Worm (Caenorhabditis elegans) whole organism, L3 larva: ENCODE data around the gene cyp-34A8.

Experiments used
- R02D3.7 ChIP-seq: fragments of 150-350 bp; optimal IDR thresholded peaks from 2 replicates; lab custom pipeline; 2014; ENCODE audit warnings: missing biosample characterization, missing genetic modification characterization
- ama-1 ChIP-seq: fragments of 150-350 bp; optimal IDR thresholded peaks from 2 replicates; lab custom pipeline; 2018
- ceh-16 ChIP-seq: sonication (generic microtip); optimal IDR thresholded peaks from 2 replicates; lab custom pipeline; 2017; ENCODE audit warnings: missing biosample characterization, missing genetic modification characterization
- ceh-9 ChIP-seq: sonication (generic microtip); optimal IDR thresholded peaks from 2 replicates; lab custom pipeline; 2018; ENCODE audit warnings: missing biosample characterization, missing genetic modification characterization
- daf-12 ChIP-seq: fragments of 150-350 bp; optimal IDR thresholded peaks from 2 replicates; lab custom pipeline; 2014; ENCODE audit warnings: missing biosample characterization, missing genetic modification reagents, missing genetic modification characterization
- egl-27 ChIP-seq: sonication (generic microtip); optimal IDR thresholded peaks from 4 replicates; lab custom pipeline; 2017; ENCODE audit warnings: missing biosample characterization, missing genetic modification reagents, missing genetic modification characterization
- egl-5 ChIP-seq: fragments of 150-350 bp; optimal IDR thresholded peaks from 2 replicates; lab custom pipeline; 2017; ENCODE audit warnings: missing biosample characterization, missing genetic modification reagents, missing genetic modification characterization, inconsistent platforms
- elt-2 ChIP-seq: sonication (generic microtip); optimal IDR thresholded peaks from 2 replicates; lab custom pipeline; 2016; ENCODE audit warnings: missing genetic modification reagents, mild to moderate bottlenecking, missing genetic modification characterization, missing compliant biosample characterization
- elt-3 ChIP-seq, 3 experiments: fragments of 150-350 bp in 1 of 3; sonication (generic microtip) in 2 of 3; optimal IDR thresholded peaks; 2 replicates in 2 of 3; 4 replicates in 1 of 3; lab custom pipeline; 2014 to 2017; ENCODE audit warnings: missing biosample characterization in 3 of 3, missing genetic modification characterization in 3 of 3
- eor-1 ChIP-seq, 2 experiments: fragments of 150-350 bp; optimal IDR thresholded peaks; 2 replicates each; lab custom pipeline; 2014 to 2018; ENCODE audit warnings: missing biosample characterization in 2 of 2, missing genetic modification characterization in 2 of 2
- fkh-10 ChIP-seq: sonication (generic microtip); optimal IDR thresholded peaks from 2 replicates; lab custom pipeline; 2017; ENCODE audit warnings: missing biosample characterization, missing genetic modification reagents, missing genetic modification characterization
- fkh-2 ChIP-seq: fragments of 150-350 bp; optimal IDR thresholded peaks from 2 replicates; lab custom pipeline; 2014; ENCODE audit warnings: missing biosample characterization, missing genetic modification reagents, missing genetic modification characterization
- hmg-11 ChIP-seq: sonication (generic microtip); optimal IDR thresholded peaks from 2 replicates; lab custom pipeline; 2016; ENCODE audit warnings: missing genetic modification characterization, missing compliant biosample characterization
- jun-1 ChIP-seq: fragments of 150-350 bp; optimal IDR thresholded peaks from 2 replicates; lab custom pipeline; 2014; ENCODE audit warnings: missing biosample characterization, missing genetic modification reagents, missing genetic modification characterization
- lin-15B ChIP-seq: fragments of 150-350 bp; optimal IDR thresholded peaks from 2 replicates; lab custom pipeline; 2014; ENCODE audit warnings: missing biosample characterization, missing genetic modification characterization
- mdl-1 ChIP-seq: fragments of 150-350 bp; optimal IDR thresholded peaks from 2 replicates; lab custom pipeline; 2014; ENCODE audit warnings: missing biosample characterization, missing genetic modification characterization
- nfya-1 ChIP-seq: sonication (generic microtip); optimal IDR thresholded peaks from 2 replicates; lab custom pipeline; 2017; ENCODE audit warnings: missing genetic modification characterization, mild to moderate bottlenecking, missing compliant biosample characterization, antibody characterized with exemption, moderate library complexity; ENCODE audit not compliant: insufficient read depth
- nhr-12 ChIP-seq: fragments of 150-350 bp; optimal IDR thresholded peaks from 2 replicates; lab custom pipeline; 2014; ENCODE audit warnings: missing biosample characterization, missing genetic modification characterization
- nhr-23 ChIP-seq: fragments of 150-350 bp; optimal IDR thresholded peaks from 2 replicates; lab custom pipeline; 2014; ENCODE audit warnings: missing biosample characterization, missing genetic modification reagents, missing genetic modification characterization
- nhr-237 ChIP-seq: fragments of 150-350 bp; optimal IDR thresholded peaks from 2 replicates; lab custom pipeline; 2014; ENCODE audit warnings: missing biosample characterization, missing genetic modification characterization
- nhr-25 ChIP-seq: sonication (generic microtip); optimal IDR thresholded peaks from 2 replicates; lab custom pipeline; 2017; ENCODE audit warnings: missing biosample characterization, missing genetic modification characterization
- nhr-28 ChIP-seq: fragments of 150-350 bp; optimal IDR thresholded peaks from 2 replicates; lab custom pipeline; 2014; ENCODE audit warnings: missing biosample characterization, missing genetic modification characterization
- nhr-43 ChIP-seq: sonication (generic microtip); optimal IDR thresholded peaks from 2 replicates; lab custom pipeline; 2016; ENCODE audit warnings: mild to moderate bottlenecking, missing genetic modification characterization, missing compliant biosample characterization; ENCODE audit not compliant: poor library complexity, severe bottlenecking
- nhr-67 ChIP-seq: fragments of 150-350 bp; optimal IDR thresholded peaks from 2 replicates; lab custom pipeline; 2014; ENCODE audit warnings: missing biosample characterization, missing genetic modification characterization
- nhr-76 ChIP-seq: fragments of 150-350 bp; sonication (generic microtip); optimal IDR thresholded peaks from 5 replicates; lab custom pipeline; 2014; ENCODE audit warnings: missing biosample characterization, missing genetic modification characterization
- nhr-77 ChIP-seq: fragments of 150-350 bp; optimal IDR thresholded peaks from 2 replicates; lab custom pipeline; 2014; ENCODE audit warnings: missing biosample characterization, missing genetic modification characterization
- pha-4 ChIP-seq: fragments of 150-350 bp; optimal IDR thresholded peaks from 2 replicates; lab custom pipeline; 2014; ENCODE audit warnings: missing biosample characterization, missing genetic modification reagents, missing genetic modification characterization
- pqm-1 ChIP-seq: fragments of 150-350 bp; optimal IDR thresholded peaks from 2 replicates; lab custom pipeline; 2017; ENCODE audit warnings: missing biosample characterization, missing genetic modification characterization, inconsistent platforms
- snpc-4 ChIP-seq: fragments of 150-350 bp; optimal IDR thresholded peaks from 2 replicates; lab custom pipeline; 2014; ENCODE audit warnings: missing biosample characterization, missing genetic modification characterization
- tbx-2 ChIP-seq: sonication (generic microtip); optimal IDR thresholded peaks from 2 replicates; lab custom pipeline; 2016; ENCODE audit warnings: mild to moderate bottlenecking, missing genetic modification characterization, missing compliant biosample characterization
- unc-39 ChIP-seq: sonication (generic microtip); optimal IDR thresholded peaks from 4 replicates; lab custom pipeline; 2017; ENCODE audit warnings: missing biosample characterization, missing genetic modification characterization
- unc-62 ChIP-seq: fragments of 150-350 bp; sonication (generic microtip); optimal IDR thresholded peaks from 4 replicates; lab custom pipeline; 2014; ENCODE audit warnings: missing biosample characterization, missing genetic modification reagents, missing genetic modification characterization
- zag-1 ChIP-seq: fragments of 150-350 bp; optimal IDR thresholded peaks from 2 replicates; lab custom pipeline; 2014; ENCODE audit warnings: missing biosample characterization, missing genetic modification characterization
- ztf-11 ChIP-seq: fragments of 150-350 bp; optimal IDR thresholded peaks from 2 replicates; lab custom pipeline; 2014; ENCODE audit warnings: missing biosample characterization, missing genetic modification characterization
- ztf-4 ChIP-seq: fragments of 150-350 bp; optimal IDR thresholded peaks from 2 replicates; lab custom pipeline; 2014; ENCODE audit warnings: missing biosample characterization, missing genetic modification characterization

cyp-34A8 gene

DNA sequence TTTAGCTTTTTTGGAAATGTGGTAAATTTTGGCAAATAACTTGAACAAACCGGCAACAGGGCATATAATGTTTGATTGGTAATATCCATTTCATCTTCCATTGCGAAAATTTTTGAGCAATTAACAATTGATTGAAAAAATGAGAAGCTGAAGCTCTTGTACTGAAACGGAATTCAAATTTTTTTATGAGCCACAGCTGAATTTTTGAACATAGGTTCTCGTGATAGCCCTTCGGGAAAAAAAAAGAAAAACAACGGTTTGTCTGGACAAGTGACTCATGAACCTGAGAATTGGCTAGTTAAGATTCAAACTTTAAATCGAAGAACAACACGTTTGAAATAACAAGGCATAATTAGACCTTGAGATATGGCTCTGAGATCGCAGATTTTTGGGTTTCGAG lies 28.2 kb upstream of the cyp-34A8 start, which contains the start of gene srx-62:
srx-62 (minus strand) TSS at position 101 of the 400 bp plus-strand sequence.
- TF ChIP-seq nhr-23 (tag; lab: Kevin White, UChicago) (no peak), nhr-237 (tag; lab: Kevin White, UChicago) (no peak), ceh-9 (tag; lab: Kevin White, UChicago) (no peak), hmg-11 (no peak), R02D3.7 (tag; lab: Kevin White, UChicago) (no peak), nhr-12 (no peak), unc-39 (tag; lab: Kevin White, UChicago) (no peak)

DNA sequence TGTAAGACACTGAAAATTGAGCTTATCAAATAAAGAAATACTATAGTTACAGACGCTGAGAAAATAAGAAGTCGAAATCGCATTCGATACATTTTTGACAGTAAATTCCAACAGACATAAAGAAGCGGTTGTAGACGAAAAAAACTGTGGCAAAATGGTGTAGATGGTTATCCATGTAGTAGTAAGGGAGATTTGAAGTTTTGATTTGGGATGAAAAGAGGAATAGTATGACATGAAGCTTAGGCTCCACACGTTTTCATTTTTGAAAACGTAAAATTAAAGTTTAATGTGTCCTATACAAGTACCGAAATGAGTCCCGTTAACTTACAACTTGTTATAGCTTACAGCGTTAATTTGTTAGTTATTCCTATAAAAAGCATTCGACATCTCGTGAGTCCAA lies 26.4 kb upstream of the cyp-34A8 start, which contains the start of gene K09D9.9:
K09D9.9 (minus strand) TSS at position 101 of the 400 bp plus-strand sequence.
- TF ChIP-seq lin-15B: no peak
- no peak for TF ChIP-seq egl-5 (tag; lab: Kevin White, UChicago)
- no peak for TF ChIP-seq eor-1 (tag; optimal IDR thresholded peaks at IDR 0.05; lab: Kevin White, UChicago)
- no peak for TF ChIP-seq unc-62 (GFP tag; lab: Kevin White, UChicago)
- TF ChIP-seq ztf-11 (tag; lab: Kevin White, UChicago): no peak
- TF ChIP-seq nhr-25 (tag; lab: Kevin White, UChicago): no peak
- TF ChIP-seq pqm-1 (tag; lab: Kevin White, UChicago): no peak
- no peak for TF ChIP-seq ceh-16 (tag; lab: Kevin White, UChicago)
- TF ChIP-seq ama-1 (lab: Kevin White, UChicago): no peak
- no peak for TF ChIP-seq pha-4 (tag; lab: Kevin White, UChicago)

DNA sequence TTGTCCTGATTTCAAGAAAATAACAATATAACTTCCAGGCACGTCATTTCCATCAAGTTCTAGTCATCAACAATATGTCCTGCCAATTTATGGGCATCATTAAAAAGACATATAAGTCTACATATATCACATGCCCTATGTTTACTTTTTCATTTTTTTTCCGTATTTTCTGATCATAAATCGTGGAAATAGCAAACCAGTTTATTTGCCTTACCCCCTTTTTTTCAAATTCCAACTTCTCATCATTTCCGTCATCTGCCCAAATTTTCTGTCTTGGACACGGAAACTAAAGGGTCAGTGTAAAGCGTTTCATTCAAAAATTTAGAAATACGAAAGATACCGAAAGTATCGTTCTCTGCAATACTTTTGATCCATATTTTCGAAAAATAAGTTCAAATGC lies 24.7 kb upstream of the cyp-34A8 start:
- TF ChIP-seq nfya-1 (tag; lab: Kevin White, UChicago) (no peak), ama-1 (lab: Kevin White, UChicago) (no peak), nhr-28 (tag; lab: Kevin White, UChicago) (no peak), nhr-43 (tag; lab: Kevin White, UChicago) (no peak), fkh-10 (GFP tag; lab: Kevin White, UChicago) (no peak), daf-12 (tag; lab: Kevin White, UChicago) (no peak), pha-4 (tag; lab: Kevin White, UChicago) (no peak), snpc-4 (tag; lab: Kevin White, UChicago) (no peak), nhr-77 (tag; lab: Kevin White, UChicago) (no peak), eor-1 (tag; optimal IDR thresholded peaks at IDR 0.05; lab: Kevin White, UChicago) (no peak), nhr-12 (no peak), elt-3 (tag; optimal IDR thresholded peaks at IDR 0.05; lab: Kevin White, UChicago) (no peak), ztf-11 (tag; lab: Kevin White, UChicago) (no peak), egl-27 (tag; lab: Kevin White, UChicago) (no peak), mdl-1 (no peak), tbx-2 (no peak), unc-62 (GFP tag; lab: Kevin White, UChicago) (no peak), ceh-16 (tag; lab: Kevin White, UChicago) (no peak), nhr-23 (tag; lab: Kevin White, UChicago) (no peak), nhr-76 (tag; lab: Kevin White, UChicago) (no peak)

DNA sequence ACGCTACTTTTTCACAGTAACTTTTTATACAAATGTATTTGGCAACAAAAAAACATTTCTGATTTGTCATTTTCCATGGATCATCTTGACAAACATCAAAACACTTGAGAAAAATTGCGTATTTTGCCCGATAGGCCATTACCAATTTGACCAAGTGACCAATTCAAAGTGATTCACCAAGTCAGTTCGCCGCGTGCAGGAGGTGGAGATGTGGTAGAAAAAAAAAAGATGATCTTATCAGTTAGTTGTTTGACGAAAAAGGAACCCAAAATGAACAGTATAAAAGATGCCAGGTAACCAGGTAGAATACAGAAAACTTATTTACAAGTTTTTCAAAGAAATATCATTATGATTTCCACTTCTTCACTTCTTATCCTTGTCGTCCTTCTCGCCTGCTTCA lies 21.4 kb upstream of the cyp-34A8 start, which contains the start of gene nlp-27:
nlp-27 (plus strand) TSS at position 309 of the 400 bp plus-strand sequence.
- TF ChIP-seq hmg-11 (no peak), nhr-23 (tag; lab: Kevin White, UChicago) (peak; percentile 23), egl-27 (tag; lab: Kevin White, UChicago) (no peak)
- TF ChIP-seq, all 47 proteins: peak for 1

DNA sequence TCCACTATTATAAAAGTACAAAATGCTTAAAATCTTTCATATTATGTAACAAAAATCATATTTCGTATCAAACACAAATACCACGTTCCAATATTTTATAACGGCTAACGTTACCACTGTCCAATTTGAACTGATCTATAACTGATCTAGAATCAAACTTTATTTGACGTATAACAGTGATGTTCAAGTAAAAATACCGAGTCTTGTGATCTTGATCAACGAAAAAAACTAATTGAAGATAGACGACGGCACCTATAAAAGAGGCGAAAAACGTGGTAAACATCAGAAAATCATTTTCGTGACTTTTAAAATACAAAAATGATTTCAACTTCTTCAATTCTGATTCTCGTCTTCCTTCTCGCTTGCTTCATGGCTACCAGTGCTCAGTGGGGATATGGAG lies 20.0 kb upstream of the cyp-34A8 start, which contains the start of gene nlp-28:
nlp-28 (plus strand) TSS at position 285 of the 400 bp plus-strand sequence.
- TF ChIP-seq unc-39 (tag; lab: Kevin White, UChicago) (no peak), nhr-77 (tag; lab: Kevin White, UChicago) (no peak), daf-12 (tag; lab: Kevin White, UChicago) (no peak), pqm-1 (tag; lab: Kevin White, UChicago) (no peak), nhr-28 (tag; lab: Kevin White, UChicago) (no peak), egl-5 (tag; lab: Kevin White, UChicago) (no peak), snpc-4 (tag; lab: Kevin White, UChicago) (no peak), nhr-67 (no peak), ceh-9 (tag; lab: Kevin White, UChicago) (no peak), jun-1 (tag; lab: Kevin White, UChicago) (no peak), fkh-2 (tag; lab: Kevin White, UChicago) (no peak), mdl-1 (no peak), unc-62 (GFP tag; lab: Kevin White, UChicago) (no peak), zag-1 (tag; lab: Kevin White, UChicago) (no peak), ztf-4 (tag; lab: Kevin White, UChicago) (no peak), nhr-23 (tag; lab: Kevin White, UChicago) (no peak), elt-2 (tag; lab: Kevin White, UChicago) (no peak)
